Fruit fly (Drosophila melanogaster) whole organism, embryonic: ENCODE measurements around the gene Gs2.

Source experiments
- ATbp ChIP-seq: fragments of 200-800 bp; sonication (Bioruptor generic); optimal IDR thresholded peaks from 2 replicates; lab custom pipeline; 2017; ENCODE audit warnings: missing biosample characterization, mild to moderate bottlenecking, missing genetic modification characterization, missing genetic modification reagents
- Abd-B ChIP-seq: fragments of 200-800 bp; sonication (Bioruptor generic); optimal IDR thresholded peaks from 2 replicates; lab custom pipeline; 2018; ENCODE audit warnings: missing biosample characterization, mild to moderate bottlenecking, missing genetic modification characterization, moderate library complexity
- Antp ChIP-seq: fragments of 200-800 bp; sonication (Bioruptor generic); optimal IDR thresholded peaks from 3 replicates; lab custom pipeline; 2016; ENCODE audit warnings: missing biosample characterization, missing genetic modification characterization
- Atf3 ChIP-seq: fragments of 200-800 bp; sonication (Bioruptor generic); optimal IDR thresholded peaks from 3 replicates; lab custom pipeline; 2016; ENCODE audit warnings: missing biosample characterization, missing genetic modification characterization
- Awh ChIP-seq: fragments of 200-800 bp; sonication (Bioruptor generic); IDR thresholded peaks from 2 replicates; pipeline ENCODE4, ENCODE4 v1.3.6; 2022; ENCODE audit warnings: missing biosample characterization, missing genetic modification characterization
- CG1024 ChIP-seq: fragments of 200-800 bp; sonication (Bioruptor generic); IDR thresholded peaks from 2 replicates; pipeline ENCODE4 v1.3.6; 2022; ENCODE audit warnings: missing biosample characterization, missing genetic modification characterization
- CG10462 ChIP-seq: fragments of 200-800 bp; sonication (Bioruptor generic); optimal IDR thresholded peaks from 2 replicates; lab custom pipeline; 2016; ENCODE audit warnings: missing biosample characterization, missing genetic modification characterization
- CG10959 ChIP-seq: fragments of 200-800 bp; sonication (Bioruptor generic); IDR thresholded peaks from 2 replicates; pipeline ENCODE4 v1.3.6; 2022; ENCODE audit warnings: missing biosample characterization, missing genetic modification characterization
- CG11093 ChIP-seq: fragments of 200-800 bp; sonication (Bioruptor generic); IDR thresholded peaks from 3 replicates; pipeline ENCODE4 v1.3.6; 2022; ENCODE audit warnings: missing biosample characterization, missing genetic modification characterization
- CG11456 ChIP-seq: fragments of 200-800 bp; sonication (Bioruptor generic); IDR thresholded peaks from 3 replicates; pipeline ENCODE4 v1.3.6; 2022; ENCODE audit warnings: missing biosample characterization, missing genetic modification characterization
- CG1647 ChIP-seq: fragments of 200-800 bp; sonication (Bioruptor generic); optimal IDR thresholded peaks from 3 replicates; lab custom pipeline; 2016; ENCODE audit warnings: missing biosample characterization, missing genetic modification characterization
- CG18011 ChIP-seq: fragments of 200-800 bp; sonication (Bioruptor generic); optimal IDR thresholded peaks from 2 replicates; lab custom pipeline; 2017; ENCODE audit warnings: missing biosample characterization, missing genetic modification characterization, mild to moderate bottlenecking, moderate library complexity, missing genotype
- CG18262 ChIP-seq: fragments of 200-800 bp; optimal IDR thresholded peaks from 3 replicates; lab custom pipeline; 2019; ENCODE audit warnings: missing biosample characterization, mild to moderate bottlenecking, missing genetic modification characterization, moderate library complexity
- CG3407 ChIP-seq: fragments of 200-800 bp; sonication (Bioruptor generic); optimal IDR thresholded peaks from 2 replicates; lab custom pipeline; 2018; ENCODE audit warnings: missing biosample characterization, mild to moderate bottlenecking, missing genetic modification characterization
- CG4282 ChIP-seq: fragments of 200-800 bp; sonication (Bioruptor generic); optimal IDR thresholded peaks from 2 replicates; lab custom pipeline; 2016; ENCODE audit warnings: missing biosample characterization, missing genetic modification characterization
- CG4424 ChIP-seq: fragments of 200-800 bp; sonication (Bioruptor generic); optimal IDR thresholded peaks from 3 replicates; lab custom pipeline; 2016; ENCODE audit warnings: missing biosample characterization, missing genetic modification characterization
- CG4820 ChIP-seq: fragments of 200-800 bp; sonication (Bioruptor generic); optimal IDR thresholded peaks from 3 replicates; lab custom pipeline; 2016; ENCODE audit warnings: missing biosample characterization, missing genetic modification characterization
- CG5245 ChIP-seq: fragments of 200-800 bp; sonication (Bioruptor generic); optimal IDR thresholded peaks from 3 replicates; lab custom pipeline; 2016; ENCODE audit warnings: missing biosample characterization, missing genetic modification characterization
- CG7839 ChIP-seq: fragments of 200-800 bp; sonication (Bioruptor generic); optimal IDR thresholded peaks from 3 replicates; lab custom pipeline; 2018; ENCODE audit warnings: missing biosample characterization, mild to moderate bottlenecking, missing genetic modification characterization, moderate library complexity
- CG7928 ChIP-seq: fragments of 200-800 bp; sonication (Bioruptor generic); optimal IDR thresholded peaks from 2 replicates; lab custom pipeline; 2017; ENCODE audit warnings: missing biosample characterization, mild to moderate bottlenecking, missing genetic modification characterization
- CG7987 ChIP-seq: fragments of 200-800 bp; sonication (Bioruptor generic); optimal IDR thresholded peaks from 2 replicates; lab custom pipeline; 2018; ENCODE audit warnings: missing biosample characterization, mild to moderate bottlenecking, missing genetic modification characterization, moderate library complexity
- CG9437 ChIP-seq: fragments of 200-800 bp; sonication (Bioruptor generic); optimal IDR thresholded peaks from 2 replicates; lab custom pipeline; 2018; ENCODE audit warnings: missing biosample characterization, mild to moderate bottlenecking, missing genetic modification characterization
- ERR ChIP-seq: fragments of 200-800 bp; sonication (Bioruptor generic); optimal IDR thresholded peaks from 2 replicates; lab custom pipeline; 2016; ENCODE audit warnings: missing biosample characterization, missing genetic modification characterization
- Fer2 ChIP-seq: fragments of 200-800 bp; sonication (Bioruptor generic); optimal IDR thresholded peaks from 2 replicates; lab custom pipeline; 2018; ENCODE audit warnings: missing biosample characterization, mild to moderate bottlenecking, missing genetic modification characterization, moderate library complexity
- HHEX ChIP-seq: fragments of 200-800 bp; sonication (Bioruptor generic); optimal IDR thresholded peaks from 3 replicates; lab custom pipeline; 2017; ENCODE audit warnings: missing biosample characterization, mild to moderate bottlenecking, missing genetic modification characterization, missing genetic modification reagents
- HLHmδ ChIP-seq: fragments of 200-800 bp; sonication (Bioruptor generic); optimal IDR thresholded peaks from 2 replicates; lab custom pipeline; 2018; ENCODE audit warnings: missing biosample characterization, mild to moderate bottlenecking, missing genetic modification characterization, moderate library complexity
- Hr39 ChIP-seq: fragments of >200 bp; optimal IDR thresholded peaks from 2 replicates; lab custom pipeline; 2017
- Max ChIP-seq: fragments of 200-800 bp; sonication (Bioruptor generic); optimal IDR thresholded peaks from 2 replicates; lab custom pipeline; 2016; ENCODE audit warnings: missing biosample characterization, mild to moderate bottlenecking, missing genetic modification characterization
- Sox102F ChIP-seq: fragments of 200-800 bp; sonication (Bioruptor generic); optimal IDR thresholded peaks from 2 replicates; lab custom pipeline; 2018; ENCODE audit warnings: missing biosample characterization, mild to moderate bottlenecking, missing genetic modification characterization, moderate library complexity
- ato ChIP-seq: fragments of 200-800 bp; sonication (Bioruptor generic); IDR thresholded peaks from 2 replicates; pipeline ENCODE4 v1.3.6; 2022; ENCODE audit warnings: missing biosample characterization, missing genetic modification characterization; ENCODE audit not compliant: partially characterized antibody
- bigmax ChIP-seq: fragments of 200-800 bp; sonication (Bioruptor generic); optimal IDR thresholded peaks from 2 replicates; lab custom pipeline; 2018; ENCODE audit warnings: missing biosample characterization, mild to moderate bottlenecking, missing genetic modification characterization
- cwo ChIP-seq: fragments of 200-800 bp; sonication (Bioruptor generic); optimal IDR thresholded peaks from 3 replicates; lab custom pipeline; 2017; ENCODE audit warnings: missing biosample characterization, missing genetic modification characterization, mild to moderate bottlenecking, moderate library complexity, missing genetic modification reagents
- esg ChIP-seq: fragments of 200-800 bp; sonication (Bioruptor generic); conservative IDR thresholded peaks from 2 replicates; pipeline ENCODE4 v1.3.6; 2022; ENCODE audit warnings: missing biosample characterization, missing genetic modification characterization
- eyg ChIP-seq: fragments of 200-800 bp; sonication (Bioruptor generic); optimal IDR thresholded peaks from 3 replicates; lab custom pipeline; 2016; ENCODE audit warnings: missing biosample characterization, missing genetic modification characterization
- fd96Cb ChIP-seq: fragments of 200-800 bp; sonication (Bioruptor generic); optimal IDR thresholded peaks from 2 replicates; lab custom pipeline; 2018; ENCODE audit warnings: missing biosample characterization, mild to moderate bottlenecking, missing genetic modification characterization, moderate library complexity
- hkb ChIP-seq, 2 experiments: fragments of 200-800 bp in 1 of 2; fragments of >200 bp in 1 of 2; sonication (Bioruptor generic) in 1 of 2; IDR thresholded peaks in 1 of 2; optimal IDR thresholded peaks in 1 of 2; 2 replicates each; pipeline versions ENCODE4 v1.3.6 to Lab custom; 2017 to 2022; ENCODE audit warnings: missing biosample characterization in 1 of 2, missing genetic modification characterization in 1 of 2
- jing ChIP-seq: fragments of 200-800 bp; sonication (Bioruptor generic); optimal IDR thresholded peaks from 2 replicates; lab custom pipeline; 2018; ENCODE audit warnings: missing biosample characterization, mild to moderate bottlenecking, missing genetic modification characterization
- jumu ChIP-seq: fragments of 200-800 bp; sonication (Bioruptor generic); optimal IDR thresholded peaks from 3 replicates; lab custom pipeline; 2016; ENCODE audit warnings: missing biosample characterization, missing genetic modification characterization
- lab ChIP-seq: fragments of 200-800 bp; sonication (Bioruptor generic); optimal IDR thresholded peaks from 3 replicates; lab custom pipeline; 2017; ENCODE audit warnings: missing biosample characterization, missing genetic modification characterization, mild to moderate bottlenecking, moderate library complexity, missing genetic modification reagents
- mirr ChIP-seq: fragments of 200-800 bp; sonication (Bioruptor generic); optimal IDR thresholded peaks from 3 replicates; lab custom pipeline; 2018; ENCODE audit warnings: missing biosample characterization, mild to moderate bottlenecking, missing genetic modification characterization
- pb ChIP-seq: fragments of 200-800 bp; sonication (Bioruptor generic); optimal IDR thresholded peaks from 3 replicates; lab custom pipeline; 2016; ENCODE audit warnings: missing biosample characterization, missing genetic modification characterization
- pfk ChIP-seq: fragments of 200-800 bp; sonication (Bioruptor generic); optimal IDR thresholded peaks from 2 replicates; lab custom pipeline; 2018; ENCODE audit warnings: missing biosample characterization, mild to moderate bottlenecking, missing genetic modification characterization, moderate library complexity
- salm ChIP-seq: fragments of 200-800 bp; sonication (Bioruptor generic); optimal IDR thresholded peaks from 2 replicates; lab custom pipeline; 2018; ENCODE audit warnings: missing biosample characterization, mild to moderate bottlenecking, missing genetic modification characterization
- tap ChIP-seq: fragments of 200-800 bp; optimal IDR thresholded peaks from 3 replicates; lab custom pipeline; 2019; ENCODE audit warnings: missing biosample characterization, mild to moderate bottlenecking, missing genetic modification characterization, moderate library complexity
- tio ChIP-seq: fragments of 200-800 bp; sonication (Bioruptor generic); optimal IDR thresholded peaks from 2 replicates; lab custom pipeline; 2017; ENCODE audit warnings: missing biosample characterization, missing genetic modification characterization, inconsistent platforms
- tna ChIP-seq: fragments of 200-800 bp; sonication (Bioruptor generic); IDR thresholded peaks from 2 replicates; pipeline ENCODE4 v1.3.6; 2022; ENCODE audit warnings: missing biosample characterization, missing genetic modification characterization; ENCODE audit not compliant: partially characterized antibody
- toy ChIP-seq: fragments of 200-800 bp; sonication (Bioruptor generic); IDR thresholded peaks from 2 replicates; pipeline ENCODE4 v1.3.6; 2022; ENCODE audit warnings: missing biosample characterization, missing genetic modification characterization
- unc-4 ChIP-seq: fragments of 200-800 bp; sonication (Bioruptor generic); IDR thresholded peaks from 2 replicates; pipeline ENCODE4 v1.3.6; 2022; ENCODE audit warnings: missing biosample characterization, missing genetic modification characterization; ENCODE audit not compliant: partially characterized antibody
- unpg ChIP-seq: fragments of 200-800 bp; sonication (Bioruptor generic); optimal IDR thresholded peaks from 3 replicates; lab custom pipeline; 2018; ENCODE audit warnings: missing biosample characterization, mild to moderate bottlenecking, missing genetic modification characterization, moderate library complexity

Gs2 gene

DNA sequence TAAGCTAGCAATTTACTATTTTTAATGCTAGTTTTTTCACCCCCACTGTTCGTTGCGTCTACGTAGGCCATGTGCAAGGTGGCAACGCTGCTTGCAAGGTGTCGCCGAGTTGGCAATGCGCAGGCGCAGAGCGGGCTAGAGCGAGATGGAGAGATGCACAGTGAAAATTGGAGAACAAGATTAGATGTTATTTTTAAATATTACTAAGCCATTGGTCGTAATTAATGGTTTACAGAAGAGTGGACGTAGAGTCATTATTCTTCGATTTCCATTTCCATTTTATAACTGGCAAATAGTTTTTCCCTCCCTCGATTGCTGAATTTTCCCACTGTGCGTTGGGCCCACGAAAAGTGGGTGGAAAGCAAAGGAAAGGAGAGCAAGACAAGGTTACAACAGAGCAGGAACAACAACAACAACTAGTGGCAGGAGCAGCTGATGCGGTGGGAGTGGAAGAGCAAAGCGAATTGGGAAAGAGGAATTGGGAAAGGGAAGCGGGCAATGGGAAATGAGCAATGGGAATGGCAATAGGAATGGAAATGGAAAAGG is 30.3 kb downstream of the Gs2 start (continued):
- TF ChIP-seq cwo (peak; percentile 78), Atf3 (GFP tag; lab: Kevin White, UChicago) (peak; percentile 46), CG10959 (GFP tag; lab: Robert Waterston, UW) (peak; percentile 65), tna (no peak), Max (GFP tag; lab: Kevin White, UChicago) (no peak), CG9437 (GFP tag; lab: Kevin White, UChicago) (peak; percentile 33), eyg (GFP tag; lab: Kevin White, UChicago) (peak; percentile 65), HLHmδ (GFP tag; lab: Kevin White, UChicago) (no peak), CG4282 (no peak), CG4424 (peak; percentile 63), Sox102F (GFP tag; lab: Kevin White, UChicago) (peak; percentile 82), unc-4 (GFP tag; lab: Robert Waterston, UW) (no peak), ATbp (GFP tag; lab: Kevin White, UChicago) (peak; percentile 79), CG11093 (GFP tag; lab: Robert Waterston, UW) (peak; percentile 81), HHEX (GFP tag; lab: Kevin White, UChicago) (peak; percentile 73), Fer2 (tag; lab: Kevin White, UChicago) (no peak), CG7987 (peak; percentile 49), toy (GFP tag; lab: Robert Waterston, UW) (0 out of 2 replicates have a peak, but pooled peaks have one; percentile 10), CG10462 (GFP tag; lab: Kevin White, UChicago) (no peak), CG1024 (GFP tag; lab: Robert Waterston, UW) (peak; percentile 76), CG1647 (GFP tag; lab: Kevin White, UChicago) (no peak), CG7928 (GFP tag; lab: Kevin White, UChicago) (no peak), unpg (GFP tag; lab: Kevin White, UChicago) (peak; percentile 71), fd96Cb (peak; percentile 67), CG5245 (GFP tag; lab: Kevin White, UChicago) (no peak), CG11456 (GFP tag; lab: Robert Waterston, UW) (peak; percentile 83), tio (GFP tag; lab: Kevin White, UChicago) (peak; percentile 26), Abd-B (GFP tag; lab: Kevin White, UChicago) (peak; percentile 65), pfk (GFP tag; lab: Kevin White, UChicago) (no peak), CG4820 (peak; percentile 47), ERR (peak; percentile 55), mirr (GFP tag; lab: Kevin White, UChicago) (no peak), pb (GFP tag; lab: Kevin White, UChicago) (peak; percentile 75), CG18262 (tag; lab: Kevin White, UChicago) (peak; percentile 67), salm (tag; lab: Kevin White, UChicago) (peak; percentile 23), lab (GFP tag; lab: Kevin White, UChicago) (peak; percentile 88), Awh (GFP tag; lab: Robert Waterston, UW) (peak; percentile 86), CG3407 (peak; percentile 42), esg (GFP tag; lab: Robert Waterston, UW) (peak; percentile 86), bigmax (GFP tag; lab: Kevin White, UChicago) (no peak), CG18011 (peak; percentile 1), ato (GFP tag; lab: Robert Waterston, UW) (no peak), jing (GFP tag; lab: Kevin White, UChicago) (peak; percentile 50), hkb (optimal IDR thresholded peaks at IDR 0.05; lab: Kevin White, UChicago) (no peak), hkb (GFP tag; IDR thresholded peaks at IDR 0.05; lab: Robert Waterston, UW) (peak; percentile 89), CG7839 (tag; lab: Kevin White, UChicago) (peak; percentile 85), Antp (GFP tag; lab: Kevin White, UChicago) (peak; percentile 83), Hr39 (no peak), tap (tag; lab: Kevin White, UChicago) (peak; percentile 47), jumu (GFP tag; lab: Kevin White, UChicago) (peak; percentile 88)
